Fruit fly (Drosophila melanogaster) whole organism, embryonic: ENCODE data around the gene CG32354.

Experiments used
- Blimp-1 ChIP-seq: fragments of 200-800 bp; sonication (Bioruptor generic); optimal IDR thresholded peaks from 3 replicates; lab custom pipeline; 2018; ENCODE audit warnings: missing biosample characterization, missing genetic modification characterization, mild to moderate bottlenecking, moderate library complexity, missing genetic modification reagents
- CG10462 ChIP-seq: fragments of 200-800 bp; sonication (Bioruptor generic); optimal IDR thresholded peaks from 2 replicates; lab custom pipeline; 2016; ENCODE audit warnings: missing biosample characterization, missing genetic modification characterization
- CG11247 ChIP-seq: fragments of 200-800 bp; sonication (Bioruptor generic); IDR thresholded peaks from 2 replicates; pipeline ENCODE4 v1.3.6; 2022; ENCODE audit warnings: missing biosample characterization, missing genetic modification characterization
- CG13624 ChIP-seq: fragments of 200-800 bp; sonication (Bioruptor generic); optimal IDR thresholded peaks from 2 replicates; lab custom pipeline; 2016; ENCODE audit warnings: missing biosample characterization, missing genetic modification characterization
- CG13894 ChIP-seq: fragments of 200-800 bp; sonication (Bioruptor generic); optimal IDR thresholded peaks from 3 replicates; lab custom pipeline; 2018; ENCODE audit warnings: missing biosample characterization, mild to moderate bottlenecking, missing genetic modification characterization, moderate library complexity
- CG14441 ChIP-seq: fragments of 200-800 bp; sonication (Bioruptor generic); IDR thresholded peaks from 2 replicates; pipeline ENCODE4 v1.3.6; 2022; ENCODE audit warnings: missing biosample characterization, missing genetic modification characterization
- CG14965 ChIP-seq: fragments of 200-800 bp; sonication (Bioruptor generic); optimal IDR thresholded peaks from 2 replicates; lab custom pipeline; 2016; ENCODE audit warnings: missing biosample characterization, missing genetic modification characterization, borderline replicate concordance
- CG15479 ChIP-seq: fragments of 200-800 bp; sonication (Bioruptor generic); optimal IDR thresholded peaks from 3 replicates; lab custom pipeline; 2019; ENCODE audit warnings: missing biosample characterization, mild to moderate bottlenecking, missing genetic modification characterization, moderate library complexity
- CG17186 ChIP-seq: fragments of 200-800 bp; sonication (Bioruptor generic); optimal IDR thresholded peaks from 3 replicates; lab custom pipeline; 2017; ENCODE audit warnings: missing biosample characterization, missing genetic modification reagents, missing genetic modification characterization
- CG17361 ChIP-seq: fragments of 200-800 bp; sonication (Bioruptor generic); IDR thresholded peaks from 3 replicates; pipeline ENCODE4 v1.3.6; 2022; ENCODE audit warnings: missing biosample characterization, missing genetic modification characterization
- CG17568 ChIP-seq: fragments of 200-800 bp; sonication (Bioruptor generic); optimal IDR thresholded peaks from 2 replicates; lab custom pipeline; 2018; ENCODE audit warnings: missing biosample characterization, mild to moderate bottlenecking, missing genetic modification characterization, moderate library complexity
- CG2116 ChIP-seq: fragments of 200-800 bp; sonication (Bioruptor generic); optimal IDR thresholded peaks from 3 replicates; lab custom pipeline; 2018; ENCODE audit warnings: missing biosample characterization, mild to moderate bottlenecking, missing genetic modification characterization
- CG2120 ChIP-seq: fragments of 200-800 bp; sonication (Bioruptor generic); optimal IDR thresholded peaks from 3 replicates; lab custom pipeline; 2016; ENCODE audit warnings: missing biosample characterization, missing genetic modification characterization
- CG42726 ChIP-seq: fragments of 200-800 bp; sonication (Bioruptor generic); IDR thresholded peaks from 2 replicates; pipeline ENCODE4 v1.3.6; 2022; ENCODE audit warnings: missing biosample characterization, missing genetic modification characterization; ENCODE audit not compliant: partially characterized antibody
- CG6254 ChIP-seq: fragments of 200-800 bp; sonication (Bioruptor generic); optimal IDR thresholded peaks from 3 replicates; lab custom pipeline; 2017; ENCODE audit warnings: mild to moderate bottlenecking, missing biosample characterization, missing genetic modification reagents, missing genetic modification characterization
- CG6854 ChIP-seq: fragments of 200-800 bp; sonication (Bioruptor generic); optimal IDR thresholded peaks from 3 replicates; lab custom pipeline; 2017; ENCODE audit warnings: missing biosample characterization, mild to moderate bottlenecking, missing genetic modification characterization
- CG8944 ChIP-seq: fragments of 200-800 bp; sonication (Bioruptor generic); optimal IDR thresholded peaks from 3 replicates; lab custom pipeline; 2016; ENCODE audit warnings: missing biosample characterization, missing genetic modification characterization
- Chrac-16 ChIP-seq: fragments of 200-800 bp; sonication (Bioruptor generic); optimal IDR thresholded peaks from 3 replicates; lab custom pipeline; 2016; ENCODE audit warnings: missing biosample characterization, missing genetic modification characterization
- CoRest ChIP-seq: fragments of 200-800 bp; sonication (Bioruptor generic); optimal IDR thresholded peaks from 3 replicates; lab custom pipeline; 2018; ENCODE audit warnings: missing biosample characterization, mild to moderate bottlenecking, missing genetic modification characterization, moderate library complexity
- Dip3 ChIP-seq: fragments of 200-800 bp; sonication (Bioruptor generic); optimal IDR thresholded peaks from 3 replicates; lab custom pipeline; 2016; ENCODE audit warnings: missing biosample characterization, missing genetic modification characterization
- Dp ChIP-seq: fragments of 200-800 bp; sonication (Bioruptor generic); optimal IDR thresholded peaks from 2 replicates; lab custom pipeline; 2018; ENCODE audit warnings: missing biosample characterization, mild to moderate bottlenecking, missing genetic modification characterization, moderate library complexity
- Dref ChIP-seq: fragments of 200-800 bp; sonication (Bioruptor generic); IDR thresholded peaks from 2 replicates; pipeline ENCODE4 v1.3.6; 2022; ENCODE audit warnings: missing biosample characterization, missing genetic modification characterization
- HLHmδ ChIP-seq: fragments of 200-800 bp; sonication (Bioruptor generic); optimal IDR thresholded peaks from 2 replicates; lab custom pipeline; 2018; ENCODE audit warnings: missing biosample characterization, mild to moderate bottlenecking, missing genetic modification characterization, moderate library complexity
- MBD-R2 ChIP-seq: fragments of 200-800 bp; sonication (Bioruptor generic); IDR thresholded peaks from 2 replicates; pipeline ENCODE4 v1.3.6; 2022; ENCODE audit warnings: missing biosample characterization, missing genetic modification characterization
- Med ChIP-seq: fragments of 200-800 bp; sonication (Bioruptor generic); peaks from one replicate; lab custom pipeline; 2016; ENCODE audit warnings: missing biosample characterization, missing genetic modification characterization, mild to moderate bottlenecking, inconsistent platforms, moderate library complexity
- NC2α ChIP-seq: fragments of 200-800 bp; sonication (Bioruptor generic); optimal IDR thresholded peaks from 2 replicates; lab custom pipeline; 2016; ENCODE audit warnings: missing biosample characterization, missing genetic modification characterization
- Nf-YB ChIP-seq: fragments of 200-800 bp; sonication (Bioruptor generic); optimal IDR thresholded peaks from 3 replicates; lab custom pipeline; 2019; ENCODE audit warnings: missing biosample characterization, mild to moderate bottlenecking, missing genetic modification characterization, moderate library complexity
- Oaz ChIP-seq: fragments of 200-800 bp; sonication (Bioruptor generic); IDR thresholded peaks from 2 replicates; pipeline ENCODE4 v1.3.6; 2022; ENCODE audit warnings: missing biosample characterization, missing genetic modification characterization
- Opbp ChIP-seq: fragments of 200-800 bp; sonication (Bioruptor generic); IDR thresholded peaks from 3 replicates; pipeline ENCODE4 v1.3.6; 2022; ENCODE audit warnings: missing biosample characterization, missing genetic modification characterization; ENCODE audit not compliant: partially characterized antibody
- Six4 ChIP-seq: fragments of 200-800 bp; sonication (Bioruptor generic); optimal IDR thresholded peaks from 2 replicates; lab custom pipeline; 2016; ENCODE audit warnings: missing biosample characterization, missing genetic modification characterization
- Sry-β ChIP-seq: fragments of 200-800 bp; sonication (Bioruptor generic); optimal IDR thresholded peaks from 2 replicates; lab custom pipeline; 2018; ENCODE audit warnings: missing biosample characterization, mild to moderate bottlenecking, missing genetic modification characterization, moderate library complexity
- al ChIP-seq: fragments of 200-800 bp; sonication (Bioruptor generic); IDR thresholded peaks from 2 replicates; pipeline ENCODE4 v1.3.6; 2022; ENCODE audit warnings: missing biosample characterization, missing genetic modification characterization
- cato ChIP-seq: fragments of 200-800 bp; sonication (Bioruptor generic); optimal IDR thresholded peaks from 2 replicates; lab custom pipeline; 2016; ENCODE audit warnings: missing biosample characterization, missing genetic modification characterization, borderline replicate concordance
- chm ChIP-seq: fragments of 200-800 bp; sonication (Bioruptor generic); IDR thresholded peaks from 2 replicates; pipeline ENCODE4 v1.3.6; 2022; ENCODE audit warnings: missing biosample characterization, missing genetic modification characterization
- dm ChIP-seq: fragments of 200-800 bp; sonication (Bioruptor generic); optimal IDR thresholded peaks from 3 replicates; lab custom pipeline; 2016; ENCODE audit warnings: missing biosample characterization, missing genetic modification characterization
- dysf ChIP-seq: fragments of 200-800 bp; sonication (Bioruptor generic); IDR thresholded peaks from 3 replicates; pipeline ENCODE4 v1.3.6; 2022; ENCODE audit warnings: missing biosample characterization, missing genetic modification characterization
- exex ChIP-seq: fragments of 200-800 bp; sonication (Bioruptor generic); optimal IDR thresholded peaks from 4 replicates; lab custom pipeline; 2018; ENCODE audit warnings: missing biosample characterization, mild to moderate bottlenecking, missing genetic modification characterization, moderate library complexity
- ham ChIP-seq: fragments of 200-800 bp; sonication (Bioruptor generic); IDR thresholded peaks from 2 replicates; pipeline ENCODE4 v1.3.6; 2022; ENCODE audit warnings: missing biosample characterization, missing genetic modification characterization
- ind ChIP-seq: fragments of 200-800 bp; sonication (Bioruptor generic); optimal IDR thresholded peaks from 3 replicates; lab custom pipeline; 2016; ENCODE audit warnings: missing biosample characterization, missing genetic modification characterization
- nau ChIP-seq: fragments of 200-800 bp; sonication (Bioruptor generic); optimal IDR thresholded peaks from 3 replicates; lab custom pipeline; 2017; ENCODE audit warnings: missing biosample characterization, mild to moderate bottlenecking, missing genetic modification characterization, missing genetic modification reagents
- pros ChIP-seq: fragments of 200-800 bp; sonication (Bioruptor generic); optimal IDR thresholded peaks from 3 replicates; lab custom pipeline; 2019; ENCODE audit warnings: missing biosample characterization, mild to moderate bottlenecking, missing genetic modification characterization, moderate library complexity
- sens-2 ChIP-seq: fragments of 200-800 bp; sonication (Bioruptor generic); IDR thresholded peaks from 2 replicates; pipeline ENCODE4 v1.3.6; 2022; ENCODE audit warnings: missing biosample characterization, missing genetic modification characterization
- shn ChIP-seq: fragments of 200-800 bp; sonication (Bioruptor generic); optimal IDR thresholded peaks from 3 replicates; lab custom pipeline; 2016; ENCODE audit warnings: missing biosample characterization, missing genetic modification characterization
- sim ChIP-seq: fragments of 200-800 bp; sonication (Bioruptor generic); IDR thresholded peaks from 2 replicates; pipeline ENCODE4 v1.3.6; 2022; ENCODE audit warnings: missing biosample characterization, missing genetic modification characterization
- slp2 ChIP-seq: fragments of 200-800 bp; sonication (Bioruptor generic); optimal IDR thresholded peaks from 2 replicates; lab custom pipeline; 2016; ENCODE audit warnings: missing biosample characterization, missing genetic modification characterization
- tgo ChIP-seq: fragments of 200-800 bp; sonication (Bioruptor generic); IDR thresholded peaks from 3 replicates; pipeline ENCODE4 v1.3.6; 2022; ENCODE audit warnings: missing biosample characterization, missing genetic modification characterization
- tll ChIP-seq, 2 experiments: fragments of 200-800 bp in 1 of 2; fragments of >200 bp in 1 of 2; sonication (Bioruptor generic) in 1 of 2; optimal IDR thresholded peaks; 2 replicates each; lab custom pipeline; 2017 to 2019; ENCODE audit warnings: missing biosample characterization in 2 of 2, missing genetic modification characterization in 2 of 2, mild to moderate bottlenecking in 1 of 2, moderate library complexity in 1 of 2
- twi ChIP-seq: fragments of 200-800 bp; optimal IDR thresholded peaks from 2 replicates; lab custom pipeline; 2019; ENCODE audit warnings: missing biosample characterization, mild to moderate bottlenecking, missing genetic modification characterization, moderate library complexity

The CG32354 gene

DNA sequence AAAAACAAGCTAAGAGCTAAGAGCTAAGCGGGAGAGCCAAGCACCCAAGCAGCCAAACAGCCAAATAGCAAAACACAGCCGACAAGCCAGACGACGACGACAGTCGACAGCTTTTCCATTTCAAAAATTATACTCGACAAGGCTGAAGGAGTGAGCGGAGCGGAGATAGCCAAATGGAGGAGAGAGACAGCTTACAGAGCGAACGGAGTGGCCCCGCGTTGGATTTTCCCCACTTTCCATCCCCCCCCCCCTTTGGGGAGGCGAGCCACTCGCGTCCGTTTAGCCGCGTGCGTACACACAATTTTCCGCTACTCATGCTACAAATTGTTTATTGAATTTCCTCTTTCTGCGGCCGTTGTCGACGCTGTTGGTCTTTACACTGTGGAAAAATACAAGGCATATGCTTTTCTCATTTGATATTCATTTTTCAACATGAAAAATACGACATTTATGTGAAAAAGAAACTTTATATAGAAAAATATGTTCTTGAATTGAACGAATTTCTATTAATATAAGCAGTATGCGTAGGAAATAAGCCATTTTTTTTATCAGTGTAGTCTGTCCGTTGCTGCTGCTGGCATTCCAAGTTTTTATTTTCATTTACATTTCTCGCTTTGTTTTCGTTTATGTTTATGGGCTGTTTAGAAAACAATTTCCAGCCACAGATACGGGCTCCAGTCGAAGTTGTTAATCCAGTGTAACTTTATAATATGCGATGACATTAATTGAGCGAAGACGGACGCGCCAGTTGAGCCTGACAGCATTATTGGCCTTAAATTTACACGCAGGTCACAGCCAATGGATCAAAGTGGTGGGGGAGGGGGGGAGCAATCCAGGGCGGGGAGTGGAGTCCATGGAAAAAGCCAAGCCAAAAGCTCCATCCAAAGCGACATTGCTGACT, 36.1 kb upstream of the CG32354 start (continued):
- TF ChIP-seq CG6254 (GFP tag; lab: Kevin White, UChicago) (peak; percentile 97), sim (GFP tag; lab: Robert Waterston, UW) (peak; percentile 97), Oaz (peak; percentile 95), CG8944 (peak; percentile 96), CG17186 (GFP tag; lab: Kevin White, UChicago) (peak; percentile 93), CG13894 (tag; lab: Kevin White, UChicago) (peak; percentile 92), CG13624 (GFP tag; lab: Kevin White, UChicago) (peak; percentile 98), Dref (GFP tag; lab: Robert Waterston, UW) (no peak), CG15479 (GFP tag; lab: Kevin White, UChicago) (peak; percentile 17), shn (GFP tag; lab: Kevin White, UChicago) (peak; percentile 95), CG2116 (GFP tag; lab: Kevin White, UChicago) (peak; percentile 88), CG17361 (GFP tag; lab: Robert Waterston, UW) (peak; percentile 99), Med (GFP tag; lab: Kevin White, UChicago) (peak; percentile 100), Sry-β (GFP tag; lab: Kevin White, UChicago) (peak; percentile 73), slp2 (peak; percentile 98), CG2120 (GFP tag; lab: Kevin White, UChicago) (peak; percentile 98), tll (GFP tag; optimal IDR thresholded peaks at IDR 0.05; lab: Kevin White, UChicago) (peak in 1 of 2 experiments; percentile 54), nau (GFP tag; lab: Kevin White, UChicago) (peak; percentile 98), tgo (GFP tag; lab: Robert Waterston, UW) (peak; percentile 98), cato (peak; percentile 97), CG11247 (peak; percentile 96), NC2α (GFP tag; lab: Kevin White, UChicago) (peak; percentile 95), sens-2 (GFP tag; lab: Robert Waterston, UW) (peak; percentile 97), Blimp-1 (GFP tag; lab: Kevin White, UChicago) (peak; percentile 99), Nf-YB (GFP tag; lab: Kevin White, UChicago) (peak; percentile 90), MBD-R2 (GFP tag; lab: Robert Waterston, UW) (peak; percentile 92), al (GFP tag; lab: Robert Waterston, UW) (peak; percentile 96), Opbp (peak; percentile 56; the same call in 2 of the 3 replicates), chm (GFP tag; lab: Robert Waterston, UW) (peak; percentile 98), exex (peak; percentile 86), CG42726 (0 out of 2 replicates have a peak, but pooled peaks have one; percentile 6), dysf (GFP tag; lab: Robert Waterston, UW) (peak; percentile 98), Dip3 (GFP tag; lab: Kevin White, UChicago) (peak; percentile 93), CoRest (tag; lab: Kevin White, UChicago) (peak; percentile 99), CG10462 (GFP tag; lab: Kevin White, UChicago) (peak; percentile 97), twi (tag; lab: Kevin White, UChicago) (peak; percentile 97), HLHmδ (GFP tag; lab: Kevin White, UChicago) (peak; percentile 80), CG14965 (GFP tag; lab: Kevin White, UChicago) (peak; percentile 84), pros (peak; percentile 47), ham (GFP tag; lab: Robert Waterston, UW) (peak; percentile 89), Dp (peak; percentile 24), Chrac-16 (GFP tag; lab: Kevin White, UChicago) (peak; percentile 98), CG6854 (GFP tag; lab: Kevin White, UChicago) (peak; percentile 97), CG17568 (peak; percentile 97), ind (GFP tag; lab: Kevin White, UChicago) (peak; percentile 98), dm (peak; percentile 95), CG14441 (peak; percentile 97), Six4 (peak; percentile 99)
